Worm (Caenorhabditis elegans) whole organism, L1 larva: Measurements from ENCODE around the gene rhy-1.
A peak's percentile ranks its signal among the peaks of the same experiment; 100 is the strongest.

Experiments used
- C34B4.2 ChIP-seq: sonication (generic microtip); optimal IDR thresholded peaks from 2 replicates; lab custom pipeline; 2017; ENCODE audit warnings: mild to moderate bottlenecking, missing genetic modification characterization, missing compliant biosample characterization
- F16B12.6 ChIP-seq: fragments of 150-350 bp; optimal IDR thresholded peaks from 2 replicates; lab custom pipeline; 2014; ENCODE audit warnings: missing biosample characterization, missing genetic modification characterization
- aha-1 ChIP-seq: fragments of 150-350 bp; optimal IDR thresholded peaks from 2 replicates; lab custom pipeline; 2014; ENCODE audit warnings: missing biosample characterization, missing genetic modification characterization
- alr-1 ChIP-seq: fragments of 200-800 bp; sonication (Bioruptor generic); optimal IDR thresholded peaks from 2 replicates; lab custom pipeline; 2018; ENCODE audit warnings: borderline replicate concordance, mild to moderate bottlenecking, missing genetic modification characterization, missing compliant biosample characterization
- blmp-1 ChIP-seq: fragments of 150-350 bp; optimal IDR thresholded peaks from 2 replicates; lab custom pipeline; 2014; ENCODE audit warnings: missing biosample characterization, missing genetic modification characterization
- ceh-82 ChIP-seq, 3 experiments: fragments of 150-350 bp in 1 of 3; sonication (generic microtip) in 2 of 3; optimal IDR thresholded peaks; 2 replicates each; lab custom pipeline; 2014 to 2017; ENCODE audit warnings: missing biosample characterization in 3 of 3, missing genetic modification characterization in 3 of 3
- efl-1 ChIP-seq, 4 experiments: fragments of 150-350 bp; optimal IDR thresholded peaks in 3 of 4; peaks in 1 of 4; 1 replicate in 1 of 4; 2 replicates in 3 of 4; lab custom pipeline; 2014; ENCODE audit warnings: missing biosample characterization in 2 of 4, missing genetic modification characterization in 2 of 4, missing genetic modification reagents in 2 of 4
- elt-2 ChIP-seq: sonication (generic microtip); optimal IDR thresholded peaks from 2 replicates; lab custom pipeline; 2016; ENCODE audit warnings: missing genetic modification characterization, mild to moderate bottlenecking, inconsistent platforms, missing compliant biosample characterization, missing genetic modification reagents
- elt-3 ChIP-seq, 6 experiments: fragments of 150-350 bp in 1 of 6; sonication (generic microtip); optimal IDR thresholded peaks; 2 replicates each; lab custom pipeline; 2017 to 2018; ENCODE audit warnings: missing biosample characterization in 6 of 6, missing genetic modification characterization in 6 of 6, inconsistent platforms in 1 of 6
- fkh-10 ChIP-seq: sonication (generic microtip); optimal IDR thresholded peaks from 2 replicates; lab custom pipeline; 2017; ENCODE audit warnings: missing biosample characterization, missing genetic modification reagents, missing genetic modification characterization
- fkh-8 ChIP-seq: sonication (generic microtip); optimal IDR thresholded peaks from 2 replicates; lab custom pipeline; 2016; ENCODE audit warnings: mild to moderate bottlenecking, missing genetic modification characterization, missing compliant biosample characterization
- fos-1 ChIP-seq: fragments of 150-350 bp; optimal IDR thresholded peaks from 2 replicates; lab custom pipeline; 2014; ENCODE audit warnings: missing biosample characterization, missing genetic modification characterization
- grh-1 ChIP-seq: fragments of 200-800 bp; sonication (Bioruptor generic); IDR thresholded peaks from 2 replicates; pipeline ENCODE4 v1.3.6; 2022; ENCODE audit warnings: missing genetic modification reagents, missing genetic modification characterization, missing compliant biosample characterization
- hlh-17 ChIP-seq: fragments of 200-800 bp; sonication (Bioruptor generic); optimal IDR thresholded peaks from 2 replicates; lab custom pipeline; 2018; ENCODE audit warnings: missing genetic modification characterization, mild to moderate bottlenecking, missing compliant biosample characterization, moderate library complexity, borderline replicate concordance
- hlh-4 ChIP-seq: sonication (generic microtip); optimal IDR thresholded peaks from 2 replicates; lab custom pipeline; 2016; ENCODE audit warnings: mild to moderate bottlenecking, missing genetic modification characterization, missing compliant biosample characterization
- irx-1 ChIP-seq: sonication (generic microtip); optimal IDR thresholded peaks from 2 replicates; lab custom pipeline; 2016; ENCODE audit warnings: missing genetic modification characterization, missing compliant biosample characterization
- jun-1 ChIP-seq: fragments of 150-350 bp; optimal IDR thresholded peaks from 2 replicates; lab custom pipeline; 2014; ENCODE audit warnings: missing biosample characterization, missing genetic modification reagents, missing genetic modification characterization
- lin-14 ChIP-seq: fragments of 200-800 bp; sonication (Bioruptor generic); optimal IDR thresholded peaks from 2 replicates; lab custom pipeline; 2018; ENCODE audit warnings: mild to moderate bottlenecking, missing genetic modification characterization, moderate library complexity, missing compliant biosample characterization
- lin-39 ChIP-seq: fragments of 150-350 bp; optimal IDR thresholded peaks from 2 replicates; lab custom pipeline; 2014; ENCODE audit warnings: missing biosample characterization, missing genetic modification reagents, missing genetic modification characterization
- mab-9 ChIP-seq: fragments of 200-800 bp; sonication (Bioruptor generic); IDR thresholded peaks from 2 replicates; pipeline ENCODE4 v1.3.6; 2022; ENCODE audit warnings: missing genetic modification reagents, missing genetic modification characterization, missing compliant biosample characterization
- mdl-1 ChIP-seq, 2 experiments: fragments of 150-350 bp; optimal IDR thresholded peaks; 2 replicates each; lab custom pipeline; 2014 to 2017; ENCODE audit warnings: missing biosample characterization in 2 of 2, missing genetic modification characterization in 2 of 2, inconsistent platforms in 1 of 2
- mep-1 ChIP-seq: fragments of 150-350 bp; optimal IDR thresholded peaks from 2 replicates; lab custom pipeline; 2014; ENCODE audit warnings: missing biosample characterization, missing genetic modification characterization
- nhr-11 ChIP-seq: fragments of 150-350 bp; optimal IDR thresholded peaks from 2 replicates; lab custom pipeline; 2014; ENCODE audit warnings: missing biosample characterization, missing genetic modification characterization
- nhr-12 ChIP-seq: sonication (generic microtip); optimal IDR thresholded peaks from 2 replicates; lab custom pipeline; 2017; ENCODE audit warnings: missing biosample characterization, missing genetic modification characterization
- nhr-47 ChIP-seq: sonication (generic microtip); optimal IDR thresholded peaks from 2 replicates; lab custom pipeline; 2016; ENCODE audit warnings: mild to moderate bottlenecking, missing genetic modification characterization, moderate library complexity, missing compliant biosample characterization
- nhr-71 ChIP-seq: sonication (generic microtip); optimal IDR thresholded peaks from 2 replicates; lab custom pipeline; 2016; ENCODE audit warnings: mild to moderate bottlenecking, missing genetic modification characterization, moderate library complexity, missing compliant biosample characterization
- nhr-84 ChIP-seq: sonication (generic microtip); optimal IDR thresholded peaks from 2 replicates; lab custom pipeline; 2017; ENCODE audit warnings: missing biosample characterization, missing genetic modification characterization
- nhr-85 ChIP-seq: sonication (generic microtip); peaks from one replicate; lab custom pipeline; 2016; ENCODE audit warnings: missing genetic modification characterization, inconsistent platforms, missing compliant biosample characterization
- sox-4 ChIP-seq: sonication (generic microtip); optimal IDR thresholded peaks from 2 replicates; lab custom pipeline; 2016; ENCODE audit warnings: missing genetic modification characterization, missing compliant biosample characterization
- unc-62 ChIP-seq: fragments of 150-350 bp; optimal IDR thresholded peaks from 2 replicates; lab custom pipeline; 2014; ENCODE audit warnings: missing biosample characterization, missing genetic modification reagents, missing genetic modification characterization
- xbp-1 ChIP-seq: sonication (generic microtip); optimal IDR thresholded peaks from 2 replicates; lab custom pipeline; 2016; ENCODE audit warnings: missing genetic modification characterization, missing compliant biosample characterization
- zip-4 ChIP-seq: fragments of 200-800 bp; sonication (Bioruptor generic); optimal IDR thresholded peaks from 2 replicates; lab custom pipeline; 2018; ENCODE audit warnings: mild to moderate bottlenecking, missing genetic modification characterization, moderate library complexity, missing compliant biosample characterization
- ztf-11 ChIP-seq, 2 experiments: sonication (generic microtip); optimal IDR thresholded peaks; 2 replicates each; lab custom pipeline; 2016 to 2017; ENCODE audit warnings: missing genetic modification characterization in 2 of 2, missing biosample characterization in 1 of 2, missing compliant biosample characterization in 1 of 2
- ztf-4 ChIP-seq: fragments of 150-350 bp; optimal IDR thresholded peaks from 2 replicates; lab custom pipeline; 2014; ENCODE audit warnings: missing biosample characterization, missing genetic modification characterization

rhy-1 gene

ce11 chrII:9178811-9179210 is 17.6 kb downstream of the rhy-1 start:
- TF ChIP-seq alr-1 (tag; lab: Kevin White, UChicago), result no peak
- no peak for TF ChIP-seq nhr-85 (tag; lab: Kevin White, UChicago)
- no peak for TF ChIP-seq hlh-4 (tag; lab: Kevin White, UChicago)
- TF ChIP-seq aha-1, result no peak
- TF ChIP-seq ztf-11 (tag; optimal IDR thresholded peaks at IDR 0.05; lab: Kevin White, UChicago), result no peak
- TF ChIP-seq nhr-47 (tag; lab: Kevin White, UChicago), result no peak
- TF ChIP-seq fkh-8, result no peak
- TF ChIP-seq fkh-10 (GFP tag; lab: Kevin White, UChicago), result no peak
- no peak for TF ChIP-seq xbp-1 (tag; lab: Kevin White, UChicago)
- no peak for TF ChIP-seq F16B12.6 (tag; lab: Kevin White, UChicago)
- no peak for TF ChIP-seq grh-1 (GFP tag; lab: Robert Waterston, UW)
- no peak for TF ChIP-seq lin-39 (tag; lab: Kevin White, UChicago)
- TF ChIP-seq elt-3 (tag; optimal IDR thresholded peaks at IDR 0.05; lab: Kevin White, UChicago), result no peak
- TF ChIP-seq ceh-82 (tag; optimal IDR thresholded peaks at IDR 0.05; lab: Kevin White, UChicago), result no peak

ce11 chrII:9181155-9181554 is 20.0 kb downstream of the rhy-1 start:
- TF ChIP-seq zip-4, result no peak
- TF ChIP-seq elt-2 (tag; lab: Kevin White, UChicago), result peak; percentile 2
- TF ChIP-seq, all 84 proteins: peak for 1

- TF ChIP-seq jun-1 (tag; lab: Kevin White, UChicago) (no peak), irx-1 (tag; lab: Kevin White, UChicago) (no peak), efl-1 (optimal IDR thresholded peaks at IDR 0.05; lab: Kevin White, UChicago) (no peak), efl-1 (GFP tag; optimal IDR thresholded peaks at IDR 0.05 in 1 of 2; lab: Kevin White, UChicago) (no peak), C34B4.2 (tag; lab: Kevin White, UChicago) (no peak), sox-4 (tag; lab: Kevin White, UChicago) (no peak), mdl-1 (tag; optimal IDR thresholded peaks at IDR 0.05; lab: Kevin White, UChicago) (no peak)
- TF ChIP-seq, all 84 proteins: peak for 0
These were observed 24.7 kb downstream of the rhy-1 start for ce11 chrII:9185915-9186314.

DNA sequence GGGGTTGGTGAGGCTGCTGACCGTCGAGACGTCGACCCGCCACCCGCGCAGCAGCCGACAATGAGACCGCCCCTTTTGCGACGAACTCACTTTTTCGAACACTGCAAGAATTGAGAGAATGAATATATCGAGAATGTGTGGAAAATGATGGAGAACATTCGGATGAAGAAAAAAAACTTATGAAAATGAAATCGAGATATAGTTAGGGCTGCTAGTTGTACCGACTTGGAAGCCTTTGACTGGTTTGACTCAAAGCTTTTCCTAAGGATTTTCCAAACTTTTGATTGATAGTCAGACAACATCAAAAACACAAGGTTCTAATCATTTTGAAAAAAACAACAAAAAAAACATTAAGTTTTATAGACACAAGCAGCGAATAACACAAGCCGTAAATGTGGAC is 27.2 kb downstream of the rhy-1 start, which contains the start of gene sym-2:
sym-2 (minus strand) TSS at position 101 of the 400 bp plus-strand sequence.
- TF ChIP-seq blmp-1, result peak; percentile 25
- TF ChIP-seq xbp-1 (tag; lab: Kevin White, UChicago), result no peak
- TF ChIP-seq nhr-71 (tag; lab: Kevin White, UChicago), result no peak
- TF ChIP-seq ceh-82 (tag; optimal IDR thresholded peaks at IDR 0.05; lab: Kevin White, UChicago), result no peak
- TF ChIP-seq nhr-85 (tag; lab: Kevin White, UChicago), result no peak
- 0 out of 2 replicates have a peak, but pooled peaks have one; percentile 22 for TF ChIP-seq grh-1 (GFP tag; lab: Robert Waterston, UW)
- TF ChIP-seq ztf-4, result no peak

- TF ChIP-seq nhr-11 (tag; lab: Kevin White, UChicago) (no peak), nhr-84 (tag; lab: Kevin White, UChicago) (no peak), blmp-1 (peak; percentile 79), elt-3 (tag; optimal IDR thresholded peaks at IDR 0.05; lab: Kevin White, UChicago) (peak in 1 of 6 experiments; percentile 17), mab-9 (no peak), hlh-17 (GFP tag; lab: Kevin White, UChicago) (no peak), nhr-85 (tag; lab: Kevin White, UChicago) (peak; percentile 86), fos-1 (tag; lab: Kevin White, UChicago) (no peak), unc-62 (GFP tag; lab: Kevin White, UChicago) (no peak), alr-1 (tag; lab: Kevin White, UChicago) (no peak), nhr-12 (tag; lab: Kevin White, UChicago) (no peak), lin-14 (GFP tag; lab: Kevin White, UChicago) (peak; percentile 70), mep-1 (peak; percentile 38)
These were observed 28.5 kb downstream of the rhy-1 start for ce11 chrII:9189648-9190047.
